Worm (Caenorhabditis elegans): ENCODE data around the gene ada-2.

DNA sequence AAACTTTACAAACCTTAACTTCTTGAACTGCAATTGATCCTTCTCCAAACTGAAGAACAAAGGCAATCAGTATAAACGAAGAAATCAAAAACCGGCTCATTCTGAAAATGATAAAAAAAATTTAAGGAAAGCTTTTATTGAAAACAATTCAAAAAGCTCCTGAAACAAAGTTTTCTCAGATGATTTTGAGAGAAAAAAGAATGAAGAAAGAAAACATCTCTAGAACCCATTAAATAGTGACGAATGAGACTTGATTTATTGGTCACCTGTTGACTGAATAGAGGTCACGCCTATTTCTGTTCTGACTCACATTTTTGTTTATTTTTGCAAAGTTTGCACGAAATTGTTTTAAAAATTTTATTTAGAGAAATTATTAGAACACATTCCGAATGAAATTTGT, 40.8 kb upstream of the ada-2 start, which contains the start of gene E04F6.8:
- TF ChIP-seq jun-1 (tag; optimal IDR thresholded peaks at IDR 0.05) (no peak), sox-4 (tag; optimal IDR thresholded peaks at IDR 0.05) (no peak), unc-62 (GFP tag; optimal IDR thresholded peaks at IDR 0.05) (no peak), lin-15B (tag; optimal IDR thresholded peaks at IDR 0.05) (no peak), hlh-4 (tag; optimal IDR thresholded peaks at IDR 0.05) (no peak), snpc-4 (tag; optimal IDR thresholded peaks at IDR 0.05) (no peak), grh-1 (GFP tag; IDR thresholded peaks at IDR 0.05) (no peak), nhr-12 (tag; optimal IDR thresholded peaks at IDR 0.05) (no peak), ceh-82 (tag; optimal IDR thresholded peaks at IDR 0.05) (no peak)

All from whole organism, L1 larva.